Worm (Caenorhabditis elegans) whole organism, L2 larva: ENCODE data around the gene ccm-3.

Source experiments
- C34F6.9 ChIP-seq: fragments of 150-350 bp; optimal IDR thresholded peaks from 2 replicates; lab custom pipeline; 2014; ENCODE audit warnings: missing biosample characterization, missing genetic modification characterization
- Y55F3AM.14 ChIP-seq: fragments of 200-800 bp; sonication (Bioruptor generic); optimal IDR thresholded peaks from 2 replicates; lab custom pipeline; 2018; ENCODE audit warnings: mild to moderate bottlenecking, missing genetic modification characterization, missing compliant biosample characterization
- ZK546.5 ChIP-seq: sonication (generic microtip); optimal IDR thresholded peaks from 2 replicates; lab custom pipeline; 2017; ENCODE audit warnings: missing biosample characterization, missing genetic modification characterization
- alr-1 ChIP-seq: fragments of 150-350 bp; optimal IDR thresholded peaks from 2 replicates; lab custom pipeline; 2014; ENCODE audit warnings: missing biosample characterization, missing genetic modification characterization
- aly-2 ChIP-seq: fragments of 150-350 bp; optimal IDR thresholded peaks from 2 replicates; lab custom pipeline; 2014; ENCODE audit warnings: missing biosample characterization, missing genetic modification characterization
- blmp-1 ChIP-seq: sonication (generic microtip); optimal IDR thresholded peaks from 2 replicates; lab custom pipeline; 2017; ENCODE audit warnings: missing genetic modification characterization, mild to moderate bottlenecking, missing compliant biosample characterization, antibody characterized with exemption, moderate library complexity; ENCODE audit not compliant: insufficient read depth
- ceh-82 ChIP-seq: fragments of 150-350 bp; optimal IDR thresholded peaks from 2 replicates; lab custom pipeline; 2014; ENCODE audit warnings: missing biosample characterization, missing genetic modification characterization
- crh-2 ChIP-seq: sonication (generic microtip); optimal IDR thresholded peaks from 2 replicates; lab custom pipeline; 2017; ENCODE audit warnings: missing biosample characterization, missing genetic modification characterization
- dmd-4 ChIP-seq: sonication (generic microtip); optimal IDR thresholded peaks from 2 replicates; lab custom pipeline; 2017; ENCODE audit warnings: missing biosample characterization, missing genetic modification characterization
- egl-27 ChIP-seq: sonication (generic microtip); optimal IDR thresholded peaks from 3 replicates; lab custom pipeline; 2017; ENCODE audit warnings: missing biosample characterization, missing genetic modification reagents, missing genetic modification characterization
- elt-1 ChIP-seq: fragments of 150-350 bp; optimal IDR thresholded peaks from 2 replicates; lab custom pipeline; 2014; ENCODE audit warnings: missing biosample characterization, missing genetic modification characterization
- elt-3 ChIP-seq: sonication (generic microtip); optimal IDR thresholded peaks from 2 replicates; lab custom pipeline; 2017; ENCODE audit warnings: missing biosample characterization, missing genetic modification characterization
- fos-1 ChIP-seq: fragments of 150-350 bp; optimal IDR thresholded peaks from 2 replicates; lab custom pipeline; 2014; ENCODE audit warnings: missing biosample characterization, missing genetic modification characterization
- lin-11 ChIP-seq: fragments of 150-350 bp; sonication (generic microtip); optimal IDR thresholded peaks from 2 replicates; lab custom pipeline; 2014; ENCODE audit warnings: missing biosample characterization, missing genetic modification characterization, inconsistent platforms, mixed read lengths
- lin-13 ChIP-seq: fragments of 150-350 bp; optimal IDR thresholded peaks from 2 replicates; lab custom pipeline; 2014; ENCODE audit warnings: missing biosample characterization, missing genetic modification reagents, missing genetic modification characterization
- lsy-2 ChIP-seq, 2 experiments: fragments of 150-350 bp in 1 of 2; sonication (generic microtip) in 1 of 2; optimal IDR thresholded peaks; 2 replicates each; lab custom pipeline; 2014 to 2017; ENCODE audit warnings: missing biosample characterization in 2 of 2, missing genetic modification characterization in 2 of 2
- mbf-1 ChIP-seq: sonication (generic microtip); optimal IDR thresholded peaks from 2 replicates; lab custom pipeline; 2017; ENCODE audit warnings: missing biosample characterization, missing genetic modification characterization
- mdl-1 ChIP-seq, 2 experiments: fragments of 150-350 bp in 1 of 2; sonication (generic microtip) in 1 of 2; optimal IDR thresholded peaks; 2 replicates each; lab custom pipeline; 2017; ENCODE audit warnings: missing biosample characterization in 2 of 2, missing genetic modification characterization in 2 of 2
- nhr-10 ChIP-seq: sonication (generic microtip); optimal IDR thresholded peaks from 2 replicates; lab custom pipeline; 2017; ENCODE audit warnings: missing biosample characterization, missing genetic modification characterization
- nhr-12 ChIP-seq: fragments of 150-350 bp; optimal IDR thresholded peaks from 2 replicates; lab custom pipeline; 2014; ENCODE audit warnings: missing biosample characterization, missing genetic modification characterization
- nhr-129 ChIP-seq: fragments of 150-350 bp; optimal IDR thresholded peaks from 2 replicates; lab custom pipeline; 2014; ENCODE audit warnings: missing biosample characterization, missing genetic modification characterization
- nhr-21 ChIP-seq: fragments of 150-350 bp; optimal IDR thresholded peaks from 2 replicates; lab custom pipeline; 2014; ENCODE audit warnings: missing biosample characterization, missing genetic modification characterization
- nhr-23 ChIP-seq: fragments of 150-350 bp; optimal IDR thresholded peaks from 2 replicates; lab custom pipeline; 2014; ENCODE audit warnings: missing biosample characterization, missing genetic modification reagents, missing genetic modification characterization
- nhr-237 ChIP-seq: fragments of 150-350 bp; optimal IDR thresholded peaks from 2 replicates; lab custom pipeline; 2014; ENCODE audit warnings: missing biosample characterization, missing genetic modification characterization
- nhr-25 ChIP-seq: fragments of 150-350 bp; sonication (generic microtip); optimal IDR thresholded peaks from 3 replicates; lab custom pipeline; 2014; ENCODE audit warnings: missing biosample characterization, missing genetic modification characterization
- nhr-6 ChIP-seq: fragments of 150-350 bp; optimal IDR thresholded peaks from 2 replicates; lab custom pipeline; 2014; ENCODE audit warnings: missing biosample characterization, missing genetic modification characterization
- nhr-77 ChIP-seq: fragments of 150-350 bp; optimal IDR thresholded peaks from 2 replicates; lab custom pipeline; 2014; ENCODE audit warnings: missing biosample characterization, missing genetic modification characterization
- peb-1 ChIP-seq: fragments of 150-350 bp; optimal IDR thresholded peaks from 2 replicates; lab custom pipeline; 2014; ENCODE audit warnings: missing biosample characterization, missing genetic modification characterization
- skn-1 ChIP-seq: sonication (generic microtip); optimal IDR thresholded peaks from 2 replicates; lab custom pipeline; 2017; ENCODE audit warnings: missing biosample characterization, missing genetic modification characterization
- sma-3 ChIP-seq: sonication (generic microtip); optimal IDR thresholded peaks from 2 replicates; lab custom pipeline; 2016; ENCODE audit warnings: missing genetic modification reagents, missing genetic modification characterization, missing compliant biosample characterization
- sma-9 ChIP-seq, 2 experiments: fragments of 150-350 bp in 1 of 2; sonication (generic microtip) in 1 of 2; optimal IDR thresholded peaks; 2 replicates each; lab custom pipeline; 2014 to 2016; ENCODE audit warnings: missing genetic modification characterization in 2 of 2, mild to moderate bottlenecking in 1 of 2, missing biosample characterization in 1 of 2, missing compliant biosample characterization in 1 of 2, missing genetic modification reagents in 1 of 2, moderate library complexity in 1 of 2
- snpc-4 ChIP-seq: fragments of 150-350 bp; optimal IDR thresholded peaks from 2 replicates; lab custom pipeline; 2014; ENCODE audit warnings: missing biosample characterization, missing genetic modification characterization
- unc-39 ChIP-seq: fragments of 150-350 bp; optimal IDR thresholded peaks from 2 replicates; lab custom pipeline; 2014; ENCODE audit warnings: missing biosample characterization, missing genetic modification characterization
- unc-62 ChIP-seq: fragments of 150-350 bp; optimal IDR thresholded peaks from 2 replicates; lab custom pipeline; 2014; ENCODE audit warnings: missing biosample characterization, missing genetic modification reagents, missing genetic modification characterization
- ztf-1 ChIP-seq: fragments of 200-800 bp; sonication (Bioruptor generic); conservative IDR thresholded peaks from 2 replicates; pipeline ENCODE4 v1.3.6; 2022; ENCODE audit warnings: missing genetic modification characterization, missing compliant biosample characterization
- ztf-11 ChIP-seq: sonication (generic microtip); optimal IDR thresholded peaks from 2 replicates; lab custom pipeline; 2017; ENCODE audit warnings: missing biosample characterization, missing genetic modification characterization

Gene ccm-3

DNA sequence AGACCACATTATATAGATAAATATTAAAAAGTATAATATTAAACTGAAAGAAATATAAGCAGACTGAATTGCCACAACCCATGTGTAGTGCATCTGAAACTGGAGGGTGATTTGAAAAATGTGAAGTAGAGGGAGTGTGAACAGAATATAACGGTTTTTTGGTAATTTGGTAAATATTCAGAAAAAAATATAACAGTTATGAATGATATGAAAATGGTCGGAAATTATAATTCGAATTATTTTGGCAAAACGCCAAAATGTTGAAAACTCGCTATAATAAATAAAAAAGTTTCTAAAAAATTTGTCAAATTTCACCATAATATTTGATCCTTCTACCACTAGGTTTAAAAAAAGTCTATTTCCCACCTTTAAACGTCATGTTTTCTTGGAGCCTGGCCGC is 4.9 kb downstream of the ccm-3 start, which contains the start of gene srv-2:
TSS of gene srv-2 (minus strand) at position 101 of the 400 bp plus-strand sequence.
- TF ChIP-seq aly-2 (tag; lab: Kevin White, UChicago) = no peak
- TF ChIP-seq nhr-77 = no peak
- no peak for TF ChIP-seq dmd-4 (tag; lab: Kevin White, UChicago)
- TF ChIP-seq lsy-2 (tag; optimal IDR thresholded peaks at IDR 0.05; lab: Kevin White, UChicago) = no peak
- no peak for TF ChIP-seq skn-1 (tag; lab: Kevin White, UChicago)
- no peak for TF ChIP-seq ZK546.5 (tag; lab: Kevin White, UChicago)
- no peak for TF ChIP-seq elt-1 (tag; lab: Kevin White, UChicago)
- TF ChIP-seq nhr-25 = no peak
- no peak for TF ChIP-seq Y55F3AM.14
- no peak for TF ChIP-seq sma-9 (GFP tag; optimal IDR thresholded peaks at IDR 0.05; lab: Kevin White, UChicago)
- TF ChIP-seq sma-9 (tag; optimal IDR thresholded peaks at IDR 0.05; lab: Kevin White, UChicago) = no peak
- TF ChIP-seq unc-39 (tag; lab: Kevin White, UChicago) = no peak
- TF ChIP-seq nhr-21 = no peak
- TF ChIP-seq lin-11 (tag; lab: Kevin White, UChicago) = no peak
- TF ChIP-seq C34F6.9 (tag; lab: Kevin White, UChicago) = no peak
- TF ChIP-seq ztf-1 (GFP tag; lab: Robert Waterston, UW) = no peak
- TF ChIP-seq ceh-82 (tag; lab: Kevin White, UChicago) = no peak
- TF ChIP-seq elt-3 (tag; lab: Kevin White, UChicago) = no peak
- TF ChIP-seq blmp-1 = no peak
- no peak for TF ChIP-seq sma-3

- peak; percentile 26 for TF ChIP-seq blmp-1
- no peak for TF ChIP-seq nhr-129 (tag; lab: Kevin White, UChicago)
These were observed 8.1 kb downstream of the ccm-3 start, which contains the start of gene C14A4.9 for ce11 chrII:10598970-10599369. TSS of gene C14A4.9 (plus strand) at chrII:10599337.

ce11 chrII:10598039-10598438 is 9.0 kb downstream of the ccm-3 start, which contains the start of gene C14A4.8:
TSS of gene C14A4.8 (minus strand) at chrII:10598139.
- TF ChIP-seq lin-13 (GFP tag; lab: Kevin White, UChicago) (no peak), nhr-23 (no peak), sma-3 (no peak), ztf-11 (tag; lab: Kevin White, UChicago) (no peak), nhr-129 (tag; lab: Kevin White, UChicago) (no peak), lin-11 (tag; lab: Kevin White, UChicago) (no peak), nhr-12 (tag; lab: Kevin White, UChicago) (no peak), sma-9 (GFP tag; optimal IDR thresholded peaks at IDR 0.05; lab: Kevin White, UChicago) (no peak), sma-9 (tag; optimal IDR thresholded peaks at IDR 0.05; lab: Kevin White, UChicago) (no peak), peb-1 (no peak), nhr-21 (no peak), egl-27 (tag; lab: Kevin White, UChicago) (no peak), lsy-2 (tag; optimal IDR thresholded peaks at IDR 0.05; lab: Kevin White, UChicago) (no peak), fos-1 (tag; lab: Kevin White, UChicago) (no peak)
- TF ChIP-seq, all 48 proteins: peak for 0

- TF ChIP-seq alr-1 (tag; lab: Kevin White, UChicago) (no peak), nhr-237 (no peak), C34F6.9 (tag; lab: Kevin White, UChicago) (no peak), mbf-1 (tag; lab: Kevin White, UChicago) (no peak), nhr-12 (tag; lab: Kevin White, UChicago) (no peak), fos-1 (tag; lab: Kevin White, UChicago) (peak; percentile 37)
- TF ChIP-seq, all 48 proteins: peak for 1
These were observed 10.6 kb downstream of the ccm-3 start, which contains the start of gene C14A4.7 for ce11 chrII:10596462-10596861. TSS of gene C14A4.7 (minus strand) at chrII:10596562.

DNA sequence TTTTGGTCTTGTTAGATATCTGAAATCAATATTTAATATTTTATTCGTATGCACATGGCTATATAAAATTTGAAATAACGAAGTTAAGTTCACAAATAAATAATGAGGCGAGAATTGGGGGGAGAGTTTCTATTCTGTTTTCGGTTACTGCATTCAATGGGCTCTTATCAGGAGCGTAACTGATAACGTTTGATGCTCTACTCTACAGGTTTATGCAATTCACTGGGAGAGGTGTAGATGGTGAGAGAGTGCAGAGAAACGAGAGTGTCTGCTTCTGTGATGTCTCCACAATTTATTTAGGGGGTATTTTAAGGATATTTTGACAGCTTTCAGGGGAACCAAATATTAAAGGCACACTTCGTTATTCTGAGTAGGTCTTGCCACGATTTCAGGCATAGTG is 12.3 kb downstream of the ccm-3 start, which contains the start of gene C14A4.6:
TSS of gene C14A4.6 (minus strand) at position 19 of the 400 bp plus-strand sequence.
- TF ChIP-seq crh-2 (tag; lab: Kevin White, UChicago) (peak; percentile 54), fos-1 (tag; lab: Kevin White, UChicago) (peak; percentile 74), alr-1 (tag; lab: Kevin White, UChicago) (no peak)

DNA sequence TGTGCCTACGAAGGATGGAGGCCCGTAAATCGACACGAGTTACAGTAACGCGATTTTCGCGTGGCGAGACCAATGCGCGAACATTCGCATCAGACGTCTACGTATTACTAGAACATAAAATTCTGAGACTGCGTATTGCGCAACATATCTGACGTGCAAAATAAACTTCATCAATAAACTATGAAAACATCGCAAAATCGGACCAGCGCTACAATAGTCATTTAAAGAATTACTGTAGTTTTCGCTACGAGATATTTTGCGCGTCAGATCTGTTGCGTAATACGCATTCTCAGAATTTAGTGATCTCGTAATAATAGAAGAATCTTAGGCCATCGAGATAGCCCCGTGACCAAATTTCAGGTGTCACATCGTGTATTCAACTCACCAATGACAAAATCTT is 12.8 kb downstream of the ccm-3 start:
- TF ChIP-seq elt-3 (tag; lab: Kevin White, UChicago) (no peak), nhr-10 (tag; lab: Kevin White, UChicago) (no peak), egl-27 (tag; lab: Kevin White, UChicago) (no peak), nhr-6 (no peak), ztf-11 (tag; lab: Kevin White, UChicago) (no peak), nhr-23 (no peak), snpc-4 (tag; lab: Kevin White, UChicago) (no peak), sma-3 (no peak), nhr-129 (tag; lab: Kevin White, UChicago) (no peak), blmp-1 (no peak), peb-1 (no peak), unc-62 (GFP tag; lab: Kevin White, UChicago) (no peak), nhr-237 (no peak), ztf-1 (GFP tag; lab: Robert Waterston, UW) (no peak), lin-11 (tag; lab: Kevin White, UChicago) (no peak), C34F6.9 (tag; lab: Kevin White, UChicago) (no peak), fos-1 (tag; lab: Kevin White, UChicago) (no peak), mdl-1 (tag; optimal IDR thresholded peaks at IDR 0.05; lab: Kevin White, UChicago) (no peak)
